Worm (Caenorhabditis elegans) whole organism, L4 larva: ENCODE measurements around the gene lron-7.
A peak's percentile ranks its signal among the peaks of the same experiment; 100 is the strongest.

Source experiments
- F44E2.7 ChIP-seq: fragments of 200-800 bp; sonication (Bioruptor generic); IDR thresholded peaks from 2 replicates; pipeline ENCODE4 v2.1.2; 2022; ENCODE audit warnings: missing genetic modification characterization, missing compliant biosample characterization
- T26A8.4 ChIP-seq: fragments of 200-800 bp; sonication (Bioruptor generic); IDR thresholded peaks from 2 replicates; pipeline ENCODE4 v1.3.6; 2022; ENCODE audit warnings: missing genetic modification characterization, missing compliant biosample characterization
- ZK546.5 ChIP-seq, 2 experiments: sonication (generic microtip); optimal IDR thresholded peaks; 2 replicates each; lab custom pipeline; 2017; ENCODE audit warnings: missing biosample characterization in 2 of 2, missing genetic modification characterization in 2 of 2
- arid-1 ChIP-seq: fragments of 200-800 bp; sonication (Bioruptor generic); conservative IDR thresholded peaks from 2 replicates; pipeline ENCODE4 v1.3.6; 2022; ENCODE audit warnings: missing genetic modification reagents, missing genetic modification characterization, missing compliant biosample characterization
- ceh-32 ChIP-seq: sonication (generic microtip); optimal IDR thresholded peaks from 2 replicates; lab custom pipeline; 2016; ENCODE audit warnings: mild to moderate bottlenecking, missing genetic modification characterization, missing compliant biosample characterization; ENCODE audit not compliant: poor library complexity
- ceh-82 ChIP-seq: sonication (generic microtip); optimal IDR thresholded peaks from 2 replicates; lab custom pipeline; 2017; ENCODE audit warnings: missing biosample characterization, missing genetic modification characterization
- daf-16 ChIP-seq, 3 experiments: sonication (generic microtip); optimal IDR thresholded peaks; 2 replicates each; lab custom pipeline; 2016 to 2017; ENCODE audit warnings: missing genetic modification characterization in 3 of 3, missing genetic modification reagents in 3 of 3, mild to moderate bottlenecking in 2 of 3, missing compliant biosample characterization in 2 of 3, missing biosample characterization in 1 of 3, moderate library complexity in 1 of 3
- daf-8 ChIP-seq: fragments of 200-800 bp; sonication (Bioruptor generic); IDR thresholded peaks from 2 replicates; pipeline ENCODE4 v1.3.6; 2022; ENCODE audit warnings: missing genetic modification characterization, missing compliant biosample characterization
- dmd-6 ChIP-seq: fragments of 200-800 bp; sonication (Bioruptor generic); IDR thresholded peaks from 2 replicates; pipeline ENCODE4 v1.3.6; 2022; ENCODE audit warnings: missing genetic modification reagents, missing genetic modification characterization, missing compliant biosample characterization
- dmd-9 ChIP-seq: fragments of 200-800 bp; sonication (Bioruptor generic); IDR thresholded peaks from 2 replicates; pipeline ENCODE4 v1.3.6; 2022; ENCODE audit warnings: missing genetic modification reagents, missing genetic modification characterization, missing compliant biosample characterization
- dve-1 ChIP-seq: sonication (generic microtip); optimal IDR thresholded peaks from 2 replicates; lab custom pipeline; 2017; ENCODE audit warnings: antibody characterized with exemption, mild to moderate bottlenecking, missing genetic modification characterization, missing compliant biosample characterization; ENCODE audit not compliant: insufficient read depth
- egl-27 ChIP-seq: sonication (generic microtip); optimal IDR thresholded peaks from 3 replicates; lab custom pipeline; 2017; ENCODE audit warnings: missing biosample characterization, missing genetic modification reagents, missing genetic modification characterization
- fos-1 ChIP-seq: fragments of 150-350 bp; optimal IDR thresholded peaks from 2 replicates; lab custom pipeline; 2014; ENCODE audit warnings: missing biosample characterization, missing genetic modification characterization
- hlh-30 ChIP-seq: sonication (generic microtip); optimal IDR thresholded peaks from 2 replicates; lab custom pipeline; 2017; ENCODE audit warnings: antibody characterized with exemption, mild to moderate bottlenecking, missing genetic modification characterization, missing compliant biosample characterization; ENCODE audit not compliant: insufficient read depth
- hmg-1.1 ChIP-seq: fragments of 200-800 bp; sonication (Bioruptor generic); IDR thresholded peaks from 2 replicates; pipeline ENCODE4 v1.3.6; 2022; ENCODE audit warnings: missing genetic modification reagents, missing genetic modification characterization, missing compliant biosample characterization
- lin-1 ChIP-seq: fragments of 200-800 bp; sonication (Bioruptor generic); IDR thresholded peaks from 2 replicates; pipeline ENCODE4 v1.3.6; 2022; ENCODE audit warnings: missing genetic modification reagents, missing genetic modification characterization, missing compliant biosample characterization
- lin-15B ChIP-seq: fragments of 150-350 bp; sonication (generic microtip); optimal IDR thresholded peaks from 3 replicates; lab custom pipeline; 2014; ENCODE audit warnings: missing biosample characterization, missing genetic modification characterization
- lin-39 ChIP-seq: fragments of 150-350 bp; optimal IDR thresholded peaks from 2 replicates; lab custom pipeline; 2014; ENCODE audit warnings: missing biosample characterization, missing genetic modification reagents, missing genetic modification characterization
- lsy-2 ChIP-seq, 2 experiments: fragments of 150-350 bp in 1 of 2; sonication (generic microtip) in 1 of 2; optimal IDR thresholded peaks; 2 replicates each; lab custom pipeline; 2014 to 2017; ENCODE audit warnings: missing biosample characterization in 2 of 2, missing genetic modification characterization in 2 of 2
- mdl-1 ChIP-seq, 2 experiments: fragments of 150-350 bp in 1 of 2; sonication (generic microtip) in 1 of 2; optimal IDR thresholded peaks; 2 replicates each; lab custom pipeline; 2014 to 2017; ENCODE audit warnings: missing biosample characterization in 2 of 2, missing genetic modification characterization in 2 of 2
- mep-1 ChIP-seq: fragments of 150-350 bp; sonication (generic microtip); optimal IDR thresholded peaks from 3 replicates; lab custom pipeline; 2014; ENCODE audit warnings: missing biosample characterization, missing genetic modification characterization
- mes-2 ChIP-seq: sonication (generic microtip); optimal IDR thresholded peaks from 2 replicates; lab custom pipeline; 2016; ENCODE audit warnings: missing genotype, mild to moderate bottlenecking, missing genetic modification characterization, missing compliant biosample characterization; ENCODE audit not compliant: poor library complexity, severe bottlenecking
- nhr-11 ChIP-seq: fragments of 150-350 bp; optimal IDR thresholded peaks from 2 replicates; lab custom pipeline; 2014; ENCODE audit warnings: missing biosample characterization, missing genetic modification characterization
- nhr-111 ChIP-seq: fragments of 200-800 bp; sonication (Bioruptor generic); optimal IDR thresholded peaks from 2 replicates; lab custom pipeline; 2018; ENCODE audit warnings: mild to moderate bottlenecking, missing genetic modification characterization, missing compliant biosample characterization
- nhr-25 ChIP-seq: sonication (generic microtip); optimal IDR thresholded peaks from 2 replicates; lab custom pipeline; 2017; ENCODE audit warnings: missing genetic modification characterization, mild to moderate bottlenecking, missing compliant biosample characterization, antibody characterized with exemption, moderate library complexity, borderline replicate concordance; ENCODE audit not compliant: insufficient read depth
- nhr-28 ChIP-seq: fragments of 150-350 bp; optimal IDR thresholded peaks from 2 replicates; lab custom pipeline; 2014; ENCODE audit warnings: missing biosample characterization, missing genetic modification characterization
- nhr-41 ChIP-seq: fragments of 200-800 bp; sonication (Bioruptor generic); IDR thresholded peaks from 2 replicates; pipeline ENCODE4 v1.3.6; 2022; ENCODE audit warnings: missing genetic modification reagents, missing genetic modification characterization, missing compliant biosample characterization
- nhr-48 ChIP-seq: sonication (generic microtip); optimal IDR thresholded peaks from 2 replicates; lab custom pipeline; 2016; ENCODE audit warnings: mild to moderate bottlenecking, missing genetic modification characterization, missing compliant biosample characterization
- nhr-6 ChIP-seq: fragments of 150-350 bp; optimal IDR thresholded peaks from 2 replicates; lab custom pipeline; 2014; ENCODE audit warnings: missing biosample characterization, missing genetic modification characterization
- nhr-77 ChIP-seq: fragments of 150-350 bp; optimal IDR thresholded peaks from 2 replicates; lab custom pipeline; 2014; ENCODE audit warnings: missing biosample characterization, missing genetic modification characterization
- php-3 ChIP-seq: fragments of 200-800 bp; sonication (Bioruptor generic); IDR thresholded peaks from 2 replicates; pipeline ENCODE4 v1.3.6; 2022; ENCODE audit warnings: missing genetic modification reagents, missing genetic modification characterization, missing compliant biosample characterization
- pqm-1 ChIP-seq: sonication (generic microtip); optimal IDR thresholded peaks from 2 replicates; lab custom pipeline; 2017; ENCODE audit warnings: missing biosample characterization, missing genetic modification characterization
- rbr-2 ChIP-seq: sonication (generic microtip); optimal IDR thresholded peaks from 2 replicates; lab custom pipeline; 2016; ENCODE audit warnings: missing genotype, missing genetic modification characterization, missing compliant biosample characterization
- saeg-2 ChIP-seq: fragments of 200-800 bp; sonication (Bioruptor generic); IDR thresholded peaks from 2 replicates; pipeline ENCODE4 v1.3.6; 2022; ENCODE audit warnings: missing genetic modification reagents, missing genetic modification characterization, missing compliant biosample characterization
- spr-1 ChIP-seq: sonication (generic microtip); optimal IDR thresholded peaks from 2 replicates; lab custom pipeline; 2016; ENCODE audit warnings: mild to moderate bottlenecking, missing genetic modification characterization, missing compliant biosample characterization
- tra-1 ChIP-seq: fragments of 200-800 bp; sonication (Bioruptor generic); IDR thresholded peaks from 2 replicates; pipeline ENCODE4 v1.3.6; 2022; ENCODE audit warnings: missing genetic modification reagents, missing genetic modification characterization, missing compliant biosample characterization
- unc-130 ChIP-seq: sonication (generic microtip); optimal IDR thresholded peaks from 2 replicates; lab custom pipeline; 2016; ENCODE audit warnings: missing genetic modification reagents, missing genetic modification characterization, missing compliant biosample characterization
- vab-7 ChIP-seq: fragments of 200-800 bp; sonication (Bioruptor generic); IDR thresholded peaks from 2 replicates; pipeline ENCODE4 v1.3.6; 2022; ENCODE audit warnings: missing genetic modification reagents, missing genetic modification characterization, missing compliant biosample characterization
- zfp-2 ChIP-seq: sonication (generic microtip); optimal IDR thresholded peaks from 2 replicates; lab custom pipeline; 2016; ENCODE audit warnings: mild to moderate bottlenecking, missing genetic modification characterization, missing compliant biosample characterization
- zfp-3 ChIP-seq: fragments of 200-800 bp; sonication (Bioruptor generic); conservative IDR thresholded peaks from 2 replicates; pipeline ENCODE4 v1.3.6; 2022; ENCODE audit warnings: missing genetic modification reagents, missing genetic modification characterization, missing compliant biosample characterization

The lron-7 gene

ce11 chrX:7340915-7341559, 49.1 kb downstream of the lron-7 start, which contains the start of gene C07D8.6 (continued):
- peak; percentile 60 for TF ChIP-seq nhr-6 (tag; lab: Kevin White, UChicago)
- no peak for TF ChIP-seq ceh-82
- TF ChIP-seq nhr-48 (tag; lab: Kevin White, UChicago) = peak; percentile 83
- no peak for TF ChIP-seq nhr-111 (GFP tag; lab: Kevin White, UChicago)
- TF ChIP-seq unc-130 = no peak
- no peak for TF ChIP-seq dmd-9 (GFP tag; lab: Robert Waterston, UW)
- peak; percentile 95 for TF ChIP-seq nhr-28 (tag; lab: Kevin White, UChicago)
- TF ChIP-seq zfp-3 = no peak
- no peak for TF ChIP-seq ZK546.5 (tag; optimal IDR thresholded peaks at IDR 0.05; lab: Kevin White, UChicago)
- peak; percentile 95 for TF ChIP-seq pqm-1 (tag; lab: Kevin White, UChicago)
- TF ChIP-seq mep-1 (tag; lab: Kevin White, UChicago) = peak; percentile 59
- no peak for TF ChIP-seq nhr-25
- no peak for TF ChIP-seq rbr-2 (tag; lab: Kevin White, UChicago)
- TF ChIP-seq mdl-1 (tag; optimal IDR thresholded peaks at IDR 0.05; lab: Kevin White, UChicago) = peak in 1 of 2 experiments; percentile 50
- TF ChIP-seq T26A8.4 (GFP tag; lab: Robert Waterston, UW) = no peak
- TF ChIP-seq fos-1 = no peak
- peak; percentile 17 for TF ChIP-seq nhr-11 (tag; lab: Kevin White, UChicago)
- no peak for TF ChIP-seq daf-8 (GFP tag; lab: Robert Waterston, UW)
- TF ChIP-seq nhr-41 (GFP tag; lab: Robert Waterston, UW) = peak; percentile 36; the same call in 1 of the 2 replicates
- no peak for TF ChIP-seq ceh-32
- peak in 1 of 2 experiments; percentile 52 for TF ChIP-seq lsy-2 (tag; optimal IDR thresholded peaks at IDR 0.05; lab: Kevin White, UChicago)
- peak; percentile 53; the same call in 1 of the 2 replicates for TF ChIP-seq tra-1 (GFP tag; lab: Robert Waterston, UW)
- no peak for TF ChIP-seq lin-39 (tag; lab: Kevin White, UChicago)
- TF ChIP-seq dmd-6 (GFP tag; lab: Robert Waterston, UW) = peak; percentile 86
- no peak for TF ChIP-seq lin-15B
- TF ChIP-seq php-3 (GFP tag; lab: Robert Waterston, UW) = peak; percentile 58; the same call in 1 of the 2 replicates
- TF ChIP-seq nhr-77 (tag; lab: Kevin White, UChicago) = peak; percentile 70
- no peak for TF ChIP-seq vab-7

- no peak for TF ChIP-seq saeg-2 (GFP tag; lab: Robert Waterston, UW)
- no peak for TF ChIP-seq F44E2.7
- no peak for TF ChIP-seq spr-1 (tag; lab: Kevin White, UChicago)
- no peak for TF ChIP-seq daf-16 (GFP tag; optimal IDR thresholded peaks at IDR 0.05; lab: Kevin White, UChicago)
- TF ChIP-seq daf-16 (tag; optimal IDR thresholded peaks at IDR 0.05; lab: Kevin White, UChicago) = peak; percentile 90
- TF ChIP-seq dve-1 (tag; lab: Kevin White, UChicago) = peak; percentile 2
- TF ChIP-seq lin-1 (GFP tag; lab: Robert Waterston, UW) = no peak
- no peak for TF ChIP-seq zfp-2 (tag; lab: Kevin White, UChicago)
- TF ChIP-seq hmg-1.1 = no peak
- no peak for TF ChIP-seq mes-2
- TF ChIP-seq nhr-28 (tag; lab: Kevin White, UChicago) = peak; percentile 63
- TF ChIP-seq hlh-30 = peak; percentile 8
- no peak for TF ChIP-seq arid-1 (GFP tag; lab: Robert Waterston, UW)
- no peak for TF ChIP-seq egl-27 (tag; lab: Kevin White, UChicago)
- peak; percentile 80 for TF ChIP-seq pqm-1 (tag; lab: Kevin White, UChicago)
These were observed 51.3 kb downstream of the lron-7 start for ce11 chrX:7343218-7343617.
